Fruit fly (Drosophila melanogaster): ENCODE measurements around the gene Lgr4.

Gene Lgr4

DNA sequence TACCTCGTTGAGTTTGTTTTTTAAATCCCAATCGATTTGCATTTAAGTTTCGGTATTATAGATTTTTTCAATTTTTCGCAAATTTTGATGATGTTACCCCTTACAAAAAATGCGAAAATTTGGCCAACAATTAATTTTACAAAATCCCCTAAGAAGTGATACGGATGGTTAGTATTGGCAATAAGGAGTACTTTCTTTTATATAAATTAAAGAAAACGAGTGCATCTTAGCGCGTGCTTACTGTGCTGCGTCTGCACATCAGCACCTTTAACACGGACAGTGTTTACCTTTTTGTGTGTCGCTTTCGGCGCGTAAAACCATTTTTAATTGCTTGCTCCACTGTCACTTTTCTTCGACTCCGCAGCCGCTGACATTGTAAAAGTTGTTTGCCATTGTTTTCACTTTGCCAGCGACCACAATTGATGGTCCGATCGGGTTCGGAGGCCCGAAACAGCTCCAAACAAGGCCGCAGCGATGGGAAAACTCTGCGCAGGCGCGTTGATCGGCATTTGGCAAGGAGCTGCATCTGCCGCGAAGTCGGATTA is 75.0 kb downstream of the Lgr4 start (continued):
- no peak for TF ChIP-seq eyg (GFP tag; optimal IDR thresholded peaks at IDR 0.05)
- TF ChIP-seq CG10147 (GFP tag; optimal IDR thresholded peaks at IDR 0.05), result no peak
- peak; percentile 8; the same call in 1 of the 2 replicates for TF ChIP-seq Drgx (GFP tag; IDR thresholded peaks at IDR 0.05)
- TF ChIP-seq Hr39 (optimal IDR thresholded peaks at IDR 0.05), result no peak
- TF ChIP-seq gce (GFP tag; IDR thresholded peaks at IDR 0.05), result no peak
- no peak for TF ChIP-seq ssp (GFP tag; IDR thresholded peaks at IDR 0.05)
- no peak for TF ChIP-seq CG15011 (GFP tag; optimal IDR thresholded peaks at IDR 0.05)
- TF ChIP-seq CG14860 (GFP tag; IDR thresholded peaks at IDR 0.05; ENCODE audit: partially characterized antibody), result no peak
- TF ChIP-seq Camta (GFP tag; optimal IDR thresholded peaks at IDR 0.05), result no peak
- no peak for TF ChIP-seq gro (GFP tag; optimal IDR thresholded peaks at IDR 0.05)
- TF ChIP-seq Nf-YC (tag; optimal IDR thresholded peaks at IDR 0.05), result no peak
- TF ChIP-seq bbx (GFP tag; IDR thresholded peaks at IDR 0.05; ENCODE audit: partially characterized antibody), result 0 out of 2 replicates have a peak, but pooled peaks have one; percentile 18
- TF ChIP-seq CG13123 (GFP tag; optimal IDR thresholded peaks at IDR 0.05), result no peak
- TF ChIP-seq CG16815 (GFP tag; optimal IDR thresholded peaks at IDR 0.05), result no peak
- no peak for TF ChIP-seq CG18764 (GFP tag; optimal IDR thresholded peaks at IDR 0.05)
- TF ChIP-seq kah (GFP tag; optimal IDR thresholded peaks at IDR 0.05), result no peak
- TF ChIP-seq CG4617 (GFP tag; optimal IDR thresholded peaks at IDR 0.05; ENCODE audit: borderline replicate concordance), result no peak
- TF ChIP-seq Med (GFP tag), result peak; percentile 37
- TF ChIP-seq Hey (tag; optimal IDR thresholded peaks at IDR 0.05), result no peak
- TF ChIP-seq CG17612 (GFP tag; IDR thresholded peaks at IDR 0.05), result no peak
- no peak for TF ChIP-seq Deaf1 (tag; optimal IDR thresholded peaks at IDR 0.05)
- no peak for TF ChIP-seq Dfd (GFP tag; optimal IDR thresholded peaks at IDR 0.05)
- TF ChIP-seq gem (tag; optimal IDR thresholded peaks at IDR 0.05), result peak; percentile 1
- 0 out of 3 replicates have a peak, but pooled peaks have one; percentile 5 for TF ChIP-seq CG7357 (GFP tag; IDR thresholded peaks at IDR 0.05)
- TF ChIP-seq mld (GFP tag; IDR thresholded peaks at IDR 0.05; ENCODE audit: partially characterized antibody), result no peak
- TF ChIP-seq CG6654 (GFP tag; optimal IDR thresholded peaks at IDR 0.05), result no peak
- no peak for TF ChIP-seq emc (GFP tag; optimal IDR thresholded peaks at IDR 0.05)
- no peak for TF ChIP-seq dmrt99B (tag; optimal IDR thresholded peaks at IDR 0.05)
- no peak for TF ChIP-seq CG10209 (GFP tag; optimal IDR thresholded peaks at IDR 0.05)
- TF ChIP-seq vfl (GFP tag; optimal IDR thresholded peaks at IDR 0.05), result no peak
- TF ChIP-seq caup (GFP tag; optimal IDR thresholded peaks at IDR 0.05; ENCODE audit: severe bottlenecking), result no peak
- TF ChIP-seq nau (GFP tag; optimal IDR thresholded peaks at IDR 0.05), result no peak
- no peak for TF ChIP-seq fru (optimal IDR thresholded peaks at IDR 0.05)
- no peak for TF ChIP-seq CG2889 (GFP tag; IDR thresholded peaks at IDR 0.05)
- no peak for TF ChIP-seq CG10543 (GFP tag; optimal IDR thresholded peaks at IDR 0.05)
- no peak for TF ChIP-seq CG6683 (GFP tag; optimal IDR thresholded peaks at IDR 0.05)
- no peak for TF ChIP-seq CG10321 (GFP tag; IDR thresholded peaks at IDR 0.05)
- no peak for TF ChIP-seq GATAe (GFP tag; conservative IDR thresholded peaks at IDR 0.05)
- no peak for TF ChIP-seq CG32772 (GFP tag; IDR thresholded peaks at IDR 0.05)
- TF ChIP-seq tup (GFP tag; optimal IDR thresholded peaks at IDR 0.05), result no peak
- no peak for TF ChIP-seq HLHmδ (GFP tag; optimal IDR thresholded peaks at IDR 0.05)
- TF ChIP-seq Rx (GFP tag; IDR thresholded peaks at IDR 0.05), result no peak
- TF ChIP-seq Eip74EF (GFP tag; optimal IDR thresholded peaks at IDR 0.05), result no peak
- no peak for TF ChIP-seq amos (GFP tag; IDR thresholded peaks at IDR 0.05; ENCODE audit: partially characterized antibody)
- TF ChIP-seq pita (GFP tag; optimal IDR thresholded peaks at IDR 0.05), result no peak
- no peak for TF ChIP-seq CG12744 (GFP tag; optimal IDR thresholded peaks at IDR 0.05)
- no peak for TF ChIP-seq gsb (GFP tag; IDR thresholded peaks at IDR 0.05)
- TF ChIP-seq peb (GFP tag; IDR thresholded peaks at IDR 0.05), result no peak
- no peak for TF ChIP-seq CG8359 (GFP tag; optimal IDR thresholded peaks at IDR 0.05; ENCODE audit: borderline replicate concordance)
- TF ChIP-seq Abd-B (GFP tag; optimal IDR thresholded peaks at IDR 0.05), result no peak
- TF ChIP-seq CG6689 (GFP tag; IDR thresholded peaks at IDR 0.05), result no peak

Measured in whole organism, embryonic.